Worm (Caenorhabditis elegans): ENCODE data around the gene F25E5.1.

- TF ChIP-seq mdl-1 (tag; optimal IDR thresholded peaks at IDR 0.05) (no peak), nhr-12 (tag; optimal IDR thresholded peaks at IDR 0.05) (no peak), elt-2 (tag; optimal IDR thresholded peaks at IDR 0.05) (no peak)
Measured at ce11 chrV:7480949-7481348, 15.3 kb downstream of the F25E5.1 start, which contains the start of gene C18B10.6.

Data from whole organism, L1 larva.